Fruit fly (Drosophila melanogaster): ENCODE data around the gene mRpS24.
A peak's percentile ranks its signal among the peaks of the same experiment; 100 is the strongest.

The mRpS24 gene

dm6 chr3R:24206341-24207114 lies 43.2 kb upstream of the mRpS24 start (continued):
- TF ChIP-seq CG18599 (GFP tag; optimal IDR thresholded peaks at IDR 0.05): peak; percentile 16
- peak; percentile 90 for TF ChIP-seq D19A (tag; optimal IDR thresholded peaks at IDR 0.05)
- TF ChIP-seq CG13775 (GFP tag; optimal IDR thresholded peaks at IDR 0.05): no peak
- peak; percentile 15 for TF ChIP-seq CG13296 (GFP tag; optimal IDR thresholded peaks at IDR 0.05)
- peak; percentile 60 for TF ChIP-seq CoRest (tag; optimal IDR thresholded peaks at IDR 0.05)
- no peak for TF ChIP-seq CG8089 (GFP tag; optimal IDR thresholded peaks at IDR 0.05)
- TF ChIP-seq H15 (GFP tag; IDR thresholded peaks at IDR 0.05): peak; percentile 52; the same call in 1 of the 3 replicates
- TF ChIP-seq scrt (GFP tag; optimal IDR thresholded peaks at IDR 0.05): no peak
- TF ChIP-seq CG2199 (GFP tag; IDR thresholded peaks at IDR 0.05): no peak
- peak; percentile 46 for TF ChIP-seq az2 (GFP tag; optimal IDR thresholded peaks at IDR 0.05)
- TF ChIP-seq stwl (tag; optimal IDR thresholded peaks at IDR 0.05): no peak
- TF ChIP-seq Doc3 (GFP tag; IDR thresholded peaks at IDR 0.05; ENCODE audit: partially characterized antibody): no peak
- TF ChIP-seq rib (GFP tag; IDR thresholded peaks at IDR 0.05): no peak
- TF ChIP-seq CG33557 (GFP tag; optimal IDR thresholded peaks at IDR 0.05): no peak
- TF ChIP-seq Vsx1 (GFP tag; optimal IDR thresholded peaks at IDR 0.05): no peak
- TF ChIP-seq MTF-1 (GFP tag; optimal IDR thresholded peaks at IDR 0.05; ENCODE audit: borderline replicate concordance): no peak
- no peak for TF ChIP-seq sens-2 (GFP tag; IDR thresholded peaks at IDR 0.05)
- TF ChIP-seq sisA (GFP tag; IDR thresholded peaks at IDR 0.05): peak; percentile 32; the same call in 1 of the 2 replicates
- TF ChIP-seq en (GFP tag; optimal IDR thresholded peaks at IDR 0.05): no peak
- TF ChIP-seq lilli (GFP tag; optimal IDR thresholded peaks at IDR 0.05): no peak
- no peak for TF ChIP-seq pita (GFP tag; optimal IDR thresholded peaks at IDR 0.05)
- no peak for TF ChIP-seq pzg (GFP tag; optimal IDR thresholded peaks at IDR 0.05)
- no peak for TF ChIP-seq CG17612 (GFP tag; IDR thresholded peaks at IDR 0.05)
- no peak for TF ChIP-seq GATAe (GFP tag; conservative IDR thresholded peaks at IDR 0.05)
- no peak for TF ChIP-seq usp (GFP tag; optimal IDR thresholded peaks at IDR 0.05)
- peak in 1 of 2 experiments; percentile 74 for TF ChIP-seq bsh (GFP tag; optimal IDR thresholded peaks at IDR 0.05)
- TF ChIP-seq Trl (optimal IDR thresholded peaks at IDR 0.05): no peak
- peak; percentile 15 for TF ChIP-seq Trl (GFP tag; optimal IDR thresholded peaks at IDR 0.05)
- peak; percentile 12 to 39 for TF ChIP-seq chif (GFP tag; optimal IDR thresholded peaks at IDR 0.05)
- no peak for TF ChIP-seq Usf (GFP tag; optimal IDR thresholded peaks at IDR 0.05)
- TF ChIP-seq Mad (GFP tag; optimal IDR thresholded peaks at IDR 0.05): no peak
- TF ChIP-seq CG17328 (GFP tag; IDR thresholded peaks at IDR 0.05): peak; percentile 65
- peak; percentile 40 for TF ChIP-seq PHDP (tag; optimal IDR thresholded peaks at IDR 0.05)
- no peak for TF ChIP-seq Fer1 (GFP tag; optimal IDR thresholded peaks at IDR 0.05)
- TF ChIP-seq CG15514 (GFP tag; optimal IDR thresholded peaks at IDR 0.05): peak; percentile 7
- TF ChIP-seq CG10543 (GFP tag; optimal IDR thresholded peaks at IDR 0.05): no peak
- peak; percentile 31 for TF ChIP-seq CG30403 (GFP tag; optimal IDR thresholded peaks at IDR 0.05)
- TF ChIP-seq Hr3 (GFP tag; optimal IDR thresholded peaks at IDR 0.05): peak; percentile 35
- no peak for TF ChIP-seq sug (tag; optimal IDR thresholded peaks at IDR 0.05)
- TF ChIP-seq Jarid2 (GFP tag; optimal IDR thresholded peaks at IDR 0.05): no peak
- TF ChIP-seq CG15601 (tag; optimal IDR thresholded peaks at IDR 0.05): peak; percentile 52
- TF ChIP-seq sens (GFP tag): peak; percentile 85
- TF ChIP-seq bab2 (GFP tag; optimal IDR thresholded peaks at IDR 0.05): peak; percentile 11
- no peak for TF ChIP-seq CG7271 (tag; optimal IDR thresholded peaks at IDR 0.05)
- TF ChIP-seq CG12391 (tag; optimal IDR thresholded peaks at IDR 0.05): peak; percentile 55
- no peak for TF ChIP-seq CG2129 (GFP tag; IDR thresholded peaks at IDR 0.05; ENCODE audit: partially characterized antibody)
- TF ChIP-seq gro (GFP tag; optimal IDR thresholded peaks at IDR 0.05): no peak
- TF ChIP-seq CG11723 (GFP tag; optimal IDR thresholded peaks at IDR 0.05): peak; percentile 16
- TF ChIP-seq Dll (GFP tag; IDR thresholded peaks at IDR 0.05; ENCODE audit: partially characterized antibody): no peak
